Worm (Caenorhabditis elegans) whole organism, young adult: Measurements from ENCODE around the gene F35B3.7.

Experiments used
- B0261.1 ChIP-seq: sonication (generic microtip); optimal IDR thresholded peaks from 2 replicates; lab custom pipeline; 2016; ENCODE audit warnings: mild to moderate bottlenecking, missing genetic modification characterization, moderate library complexity, missing compliant biosample characterization
- ceh-79 ChIP-seq: sonication (generic microtip); optimal IDR thresholded peaks from 2 replicates; lab custom pipeline; 2017; ENCODE audit warnings: mild to moderate bottlenecking, missing genetic modification characterization, missing compliant biosample characterization
- let-526 ChIP-seq: fragments of 200-800 bp; sonication (Bioruptor generic); IDR thresholded peaks from 2 replicates; pipeline ENCODE4 v1.3.6; 2022; ENCODE audit warnings: missing genetic modification reagents, missing genetic modification characterization, missing compliant biosample characterization
- lsy-27 ChIP-seq: sonication (generic microtip); optimal IDR thresholded peaks from 2 replicates; lab custom pipeline; 2017; ENCODE audit warnings: missing genetic modification characterization, mild to moderate bottlenecking, missing compliant biosample characterization, antibody characterized with exemption, missing genotype, borderline replicate concordance; ENCODE audit not compliant: insufficient read depth
- unc-62 ChIP-seq: fragments of 150-350 bp; optimal IDR thresholded peaks from 2 replicates; lab custom pipeline; 2014; ENCODE audit warnings: missing biosample characterization, missing genetic modification reagents, missing genetic modification characterization

- TF ChIP-seq unc-62 (no peak), B0261.1 (no peak), let-526 (GFP tag; lab: Robert Waterston, UW) (no peak), ceh-79 (no peak), lsy-27 (tag; lab: Kevin White, UChicago) (no peak)
Measured at ce11 chrX:17045529-17045928, 2.7 kb upstream of the F35B3.7 start, which contains the start of gene C30G4.2.
